Fruit fly (Drosophila melanogaster) whole organism, embryonic: Measurements from ENCODE around the gene ssp3.

Experiments
- CG10979 ChIP-seq: fragments of 200-800 bp; sonication (Bioruptor generic); optimal IDR thresholded peaks from 2 replicates; lab custom pipeline; 2018; ENCODE audit warnings: missing biosample characterization, mild to moderate bottlenecking, missing genetic modification characterization, moderate library complexity
- CG11093 ChIP-seq: fragments of 200-800 bp; sonication (Bioruptor generic); IDR thresholded peaks from 3 replicates; pipeline ENCODE4 v1.3.6; 2022; ENCODE audit warnings: missing biosample characterization, missing genetic modification characterization
- CG12391 ChIP-seq: fragments of 200-800 bp; sonication (Bioruptor generic); optimal IDR thresholded peaks from 3 replicates; lab custom pipeline; 2018; ENCODE audit warnings: missing biosample characterization, mild to moderate bottlenecking, missing genetic modification characterization, moderate library complexity
- CG14050 ChIP-seq: fragments of 200-800 bp; sonication (Bioruptor generic); IDR thresholded peaks from 3 replicates; pipeline ENCODE4 v1.3.6; 2022; ENCODE audit warnings: missing biosample characterization, missing genetic modification characterization
- CG15479 ChIP-seq: fragments of 200-800 bp; sonication (Bioruptor generic); optimal IDR thresholded peaks from 3 replicates; lab custom pipeline; 2019; ENCODE audit warnings: missing biosample characterization, mild to moderate bottlenecking, missing genetic modification characterization, moderate library complexity
- CG15601 ChIP-seq: fragments of 200-800 bp; sonication (Bioruptor generic); optimal IDR thresholded peaks from 3 replicates; lab custom pipeline; 2019; ENCODE audit warnings: missing biosample characterization, mild to moderate bottlenecking, missing genetic modification characterization, moderate library complexity
- CG15696 ChIP-seq: fragments of 200-800 bp; sonication (Bioruptor generic); optimal IDR thresholded peaks from 2 replicates; lab custom pipeline; 2019; ENCODE audit warnings: missing biosample characterization, mild to moderate bottlenecking, missing genetic modification characterization, moderate library complexity
- CG1603 ChIP-seq: fragments of 200-800 bp; sonication (Bioruptor generic); optimal IDR thresholded peaks from 2 replicates; lab custom pipeline; 2019; ENCODE audit warnings: missing biosample characterization, mild to moderate bottlenecking, missing genetic modification characterization, moderate library complexity
- CG16813 ChIP-seq: fragments of 200-800 bp; sonication (Bioruptor generic); IDR thresholded peaks from 3 replicates; pipeline ENCODE4 v1.3.6; 2022; ENCODE audit warnings: missing biosample characterization, missing genetic modification characterization; ENCODE audit not compliant: partially characterized antibody
- CG17612 ChIP-seq: fragments of 200-800 bp; sonication (Bioruptor generic); IDR thresholded peaks from 2 replicates; pipeline ENCODE4 v1.3.6; 2022; ENCODE audit warnings: missing biosample characterization, missing genetic modification characterization
- CG2116 ChIP-seq: fragments of 200-800 bp; sonication (Bioruptor generic); optimal IDR thresholded peaks from 3 replicates; lab custom pipeline; 2018; ENCODE audit warnings: missing biosample characterization, mild to moderate bottlenecking, missing genetic modification characterization
- CG2202 ChIP-seq: fragments of 200-800 bp; sonication (Bioruptor generic); optimal IDR thresholded peaks from 2 replicates; lab custom pipeline; 2018; ENCODE audit warnings: missing biosample characterization, mild to moderate bottlenecking, missing genetic modification characterization
- CG2712 ChIP-seq: fragments of 200-800 bp; optimal IDR thresholded peaks from 3 replicates; lab custom pipeline; 2019; ENCODE audit warnings: missing biosample characterization, mild to moderate bottlenecking, missing genetic modification characterization, moderate library complexity
- CG3065 ChIP-seq: fragments of 200-800 bp; sonication (Bioruptor generic); optimal IDR thresholded peaks from 2 replicates; lab custom pipeline; 2016; ENCODE audit warnings: missing biosample characterization, missing genetic modification characterization
- CG32767 ChIP-seq: fragments of 200-800 bp; sonication (Bioruptor generic); IDR thresholded peaks from 2 replicates; pipeline ENCODE4 v1.3.6; 2022; ENCODE audit warnings: missing biosample characterization, missing genetic modification characterization
- CG3407 ChIP-seq: fragments of 200-800 bp; sonication (Bioruptor generic); optimal IDR thresholded peaks from 2 replicates; lab custom pipeline; 2018; ENCODE audit warnings: missing biosample characterization, mild to moderate bottlenecking, missing genetic modification characterization
- CG4360 ChIP-seq: fragments of 200-800 bp; sonication (Bioruptor generic); IDR thresholded peaks from 2 replicates; pipeline ENCODE4 v1.3.6; 2022; ENCODE audit warnings: missing biosample characterization, missing genetic modification characterization
- CG4730 ChIP-seq: fragments of 200-800 bp; sonication (Bioruptor generic); IDR thresholded peaks from 2 replicates; pipeline ENCODE4 v1.3.6; 2022; ENCODE audit warnings: missing biosample characterization, missing genetic modification characterization
- CG6254 ChIP-seq: fragments of 200-800 bp; sonication (Bioruptor generic); optimal IDR thresholded peaks from 3 replicates; lab custom pipeline; 2017; ENCODE audit warnings: mild to moderate bottlenecking, missing biosample characterization, missing genetic modification reagents, missing genetic modification characterization
- CG6791 ChIP-seq: fragments of 200-800 bp; sonication (Bioruptor generic); IDR thresholded peaks from 3 replicates; pipeline ENCODE4 v1.3.6; 2022; ENCODE audit warnings: missing biosample characterization, missing genetic modification characterization; ENCODE audit not compliant: partially characterized antibody
- CG9727 ChIP-seq: fragments of 200-800 bp; sonication (Bioruptor generic); optimal IDR thresholded peaks from 3 replicates; lab custom pipeline; 2017; ENCODE audit warnings: missing biosample characterization, mild to moderate bottlenecking, missing genetic modification characterization
- Dad ChIP-seq: fragments of 200-800 bp; sonication (Bioruptor generic); optimal IDR thresholded peaks from 3 replicates; lab custom pipeline; 2016; ENCODE audit warnings: missing biosample characterization, missing genetic modification characterization
- Dfd ChIP-seq, 2 experiments: fragments of >200 bp; optimal IDR thresholded peaks; 2 replicates each; lab custom pipeline; 2017; ENCODE audit warnings: missing biosample characterization in 2 of 2, missing genetic modification characterization in 2 of 2
- Doc3 ChIP-seq: fragments of 200-800 bp; sonication (Bioruptor generic); IDR thresholded peaks from 3 replicates; pipeline ENCODE4 v1.3.6; 2022; ENCODE audit warnings: missing biosample characterization, missing genetic modification characterization; ENCODE audit not compliant: partially characterized antibody
- Oli ChIP-seq: fragments of 200-800 bp; sonication (Bioruptor generic); optimal IDR thresholded peaks from 2 replicates; lab custom pipeline; 2018; ENCODE audit warnings: missing biosample characterization, mild to moderate bottlenecking, missing genetic modification characterization, moderate library complexity
- Ravus ChIP-seq: fragments of 200-800 bp; sonication (Bioruptor generic); IDR thresholded peaks from 2 replicates; pipeline ENCODE4 v1.3.6; 2022; ENCODE audit warnings: missing biosample characterization, missing genetic modification characterization
- Rx ChIP-seq: fragments of 200-800 bp; sonication (Bioruptor generic); IDR thresholded peaks from 2 replicates; pipeline ENCODE4 v1.3.6; 2022; ENCODE audit warnings: missing biosample characterization, missing genetic modification characterization
- Side ChIP-seq: fragments of 200-800 bp; sonication (Bioruptor generic); optimal IDR thresholded peaks from 2 replicates; lab custom pipeline; 2016; ENCODE audit warnings: missing biosample characterization, missing genetic modification characterization
- Sry-β ChIP-seq: fragments of 200-800 bp; sonication (Bioruptor generic); optimal IDR thresholded peaks from 2 replicates; lab custom pipeline; 2018; ENCODE audit warnings: missing biosample characterization, mild to moderate bottlenecking, missing genetic modification characterization, moderate library complexity
- Sry-δ ChIP-seq: fragments of 200-800 bp; sonication (Bioruptor generic); optimal IDR thresholded peaks from 2 replicates; lab custom pipeline; 2016; ENCODE audit warnings: missing biosample characterization, missing genetic modification characterization
- TFAM ChIP-seq: fragments of 200-800 bp; sonication (Bioruptor generic); optimal IDR thresholded peaks from 2 replicates; lab custom pipeline; 2017; ENCODE audit warnings: missing biosample characterization, missing genetic modification characterization, inconsistent platforms
- Vsx1 ChIP-seq: fragments of 200-800 bp; sonication (Bioruptor generic); optimal IDR thresholded peaks from 2 replicates; lab custom pipeline; 2017; ENCODE audit warnings: missing biosample characterization, mild to moderate bottlenecking, missing genetic modification characterization, missing genetic modification reagents
- Xrp1 ChIP-seq: fragments of 200-800 bp; sonication (Bioruptor generic); IDR thresholded peaks from 2 replicates; pipeline ENCODE4 v1.3.6; 2022; ENCODE audit warnings: missing biosample characterization, missing genetic modification characterization
- abd-A ChIP-seq: fragments of 200-800 bp; sonication (Bioruptor generic); optimal IDR thresholded peaks from 3 replicates; lab custom pipeline; 2019; ENCODE audit warnings: missing biosample characterization, mild to moderate bottlenecking, missing genetic modification characterization, moderate library complexity
- ato ChIP-seq: fragments of 200-800 bp; sonication (Bioruptor generic); IDR thresholded peaks from 2 replicates; pipeline ENCODE4 v1.3.6; 2022; ENCODE audit warnings: missing biosample characterization, missing genetic modification characterization; ENCODE audit not compliant: partially characterized antibody
- bsh ChIP-seq, 2 experiments: fragments of 200-800 bp; sonication (Bioruptor generic); optimal IDR thresholded peaks; 2 replicates each; lab custom pipeline; 2017 to 2018; ENCODE audit warnings: mild to moderate bottlenecking in 2 of 2, missing biosample characterization in 2 of 2, missing genetic modification characterization in 2 of 2, moderate library complexity in 1 of 2
- chn ChIP-seq: fragments of 200-800 bp; sonication (Bioruptor generic); optimal IDR thresholded peaks from 2 replicates; lab custom pipeline; 2016; ENCODE audit warnings: missing biosample characterization, missing genetic modification characterization
- croc ChIP-seq: fragments of 200-800 bp; sonication (Bioruptor generic); conservative IDR thresholded peaks from 3 replicates; pipeline ENCODE4 v1.3.6; 2022; ENCODE audit warnings: missing biosample characterization, missing genetic modification characterization
- dpn ChIP-seq, 2 experiments: fragments of 200-800 bp; sonication (Bioruptor generic); optimal IDR thresholded peaks; 3 replicates each; lab custom pipeline; 2016; ENCODE audit warnings: missing biosample characterization in 2 of 2, missing genetic modification characterization in 2 of 2
- eve ChIP-seq, 2 experiments: fragments of >200 bp; optimal IDR thresholded peaks; 2 replicates each; lab custom pipeline; 2017; ENCODE audit warnings: missing biosample characterization in 2 of 2, missing genetic modification characterization in 2 of 2
- ewg ChIP-seq: fragments of 200-800 bp; sonication (Bioruptor generic); optimal IDR thresholded peaks from 3 replicates; lab custom pipeline; 2017; ENCODE audit warnings: mild to moderate bottlenecking, missing biosample characterization, missing genetic modification reagents, missing genetic modification characterization
- gem ChIP-seq: fragments of 200-800 bp; sonication (Bioruptor generic); optimal IDR thresholded peaks from 2 replicates; lab custom pipeline; 2019; ENCODE audit warnings: missing biosample characterization, mild to moderate bottlenecking, missing genetic modification characterization, moderate library complexity
- gro ChIP-seq: fragments of 200-800 bp; sonication (Bioruptor generic); optimal IDR thresholded peaks from 2 replicates; lab custom pipeline; 2016; ENCODE audit warnings: missing biosample characterization, missing genetic modification characterization
- jing ChIP-seq: fragments of 200-800 bp; sonication (Bioruptor generic); optimal IDR thresholded peaks from 2 replicates; lab custom pipeline; 2018; ENCODE audit warnings: missing biosample characterization, mild to moderate bottlenecking, missing genetic modification characterization
- ken ChIP-seq: fragments of 200-800 bp; sonication (Bioruptor generic); IDR thresholded peaks from 3 replicates; pipeline ENCODE4 v1.3.6; 2022; ENCODE audit warnings: missing biosample characterization, missing genetic modification characterization
- nmo ChIP-seq: fragments of 200-800 bp; sonication (Bioruptor generic); optimal IDR thresholded peaks from 2 replicates; lab custom pipeline; 2018; ENCODE audit warnings: missing biosample characterization, mild to moderate bottlenecking, missing genetic modification characterization, moderate library complexity
- prd ChIP-seq, 3 experiments: fragments of >200 bp in 2 of 3; fragments of 200-800 bp in 1 of 3; sonication (Bioruptor generic) in 1 of 3; optimal IDR thresholded peaks in 2 of 3; IDR thresholded peaks in 1 of 3; 2 replicates in 2 of 3; 3 replicates in 1 of 3; pipeline versions ENCODE4 v1.3.6 to Lab custom; 2017 to 2022; ENCODE audit warnings: missing biosample characterization in 1 of 3, missing genetic modification characterization in 1 of 3
- tio ChIP-seq: fragments of 200-800 bp; sonication (Bioruptor generic); optimal IDR thresholded peaks from 2 replicates; lab custom pipeline; 2017; ENCODE audit warnings: missing biosample characterization, missing genetic modification characterization, inconsistent platforms
- ttk ChIP-seq: fragments of 200-800 bp; sonication (Bioruptor generic); IDR thresholded peaks from 2 replicates; pipeline ENCODE4 v2.1.2; 2022; ENCODE audit warnings: missing biosample characterization, missing genetic modification characterization
- vfl ChIP-seq: fragments of 200-800 bp; sonication (Bioruptor generic); optimal IDR thresholded peaks from 2 replicates; lab custom pipeline; 2016; ENCODE audit warnings: missing biosample characterization, missing genetic modification characterization

Gene ssp3

DNA sequence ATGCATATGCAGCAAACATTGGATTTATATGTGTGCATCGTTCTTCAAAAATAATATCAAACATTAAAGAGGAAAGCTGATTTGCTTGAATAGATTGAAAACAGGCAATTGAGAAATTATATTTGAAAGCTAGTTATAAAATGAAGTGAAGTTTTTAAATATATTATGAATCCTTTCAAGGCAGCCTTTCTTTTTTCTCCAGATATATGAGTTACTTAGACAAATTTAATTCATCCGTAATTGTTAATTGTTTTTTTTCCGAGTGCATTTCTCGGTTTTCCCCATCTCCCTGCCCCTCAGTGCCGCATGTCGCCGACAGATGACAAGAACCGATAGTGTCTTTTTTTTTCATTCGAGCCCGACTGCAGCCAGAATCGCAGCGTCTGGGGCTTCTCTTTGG lies 71.9 kb downstream of the ssp3 start (continued):
- peak; percentile 69 for TF ChIP-seq CG9727 (GFP tag; lab: Kevin White, UChicago)
- TF ChIP-seq dpn (GFP tag; optimal IDR thresholded peaks at IDR 0.05; lab: Kevin White, UChicago): no peak
- peak; percentile 29 for TF ChIP-seq nmo (GFP tag; lab: Kevin White, UChicago)
- TF ChIP-seq CG2712 (tag; lab: Kevin White, UChicago): peak; percentile 13
- peak; percentile 43 for TF ChIP-seq CG12391 (tag; lab: Kevin White, UChicago)
- TF ChIP-seq CG2202 (tag; lab: Kevin White, UChicago): peak; percentile 22
- TF ChIP-seq tio (GFP tag; lab: Kevin White, UChicago): peak; percentile 18
- no peak for TF ChIP-seq CG14050 (GFP tag; lab: Robert Waterston, UW)
- no peak for TF ChIP-seq CG6791 (GFP tag; lab: Robert Waterston, UW)
- TF ChIP-seq CG10979: peak; percentile 35
- TF ChIP-seq chn: peak; percentile 14
- peak; percentile 39 for TF ChIP-seq CG15601 (tag; lab: Kevin White, UChicago)
- no peak for TF ChIP-seq CG2116
- peak in 1 of 2 experiments; percentile 46 for TF ChIP-seq bsh (GFP tag; optimal IDR thresholded peaks at IDR 0.05; lab: Kevin White, UChicago)
- peak; percentile 26 for TF ChIP-seq CG15696 (tag; lab: Kevin White, UChicago)
- no peak for TF ChIP-seq prd (optimal IDR thresholded peaks at IDR 0.05; lab: Kevin White, UChicago)
- no peak for TF ChIP-seq prd (GFP tag; IDR thresholded peaks at IDR 0.05; lab: Robert Waterston, UW)
- peak; percentile 49 for TF ChIP-seq gem (tag; lab: Kevin White, UChicago)
- no peak for TF ChIP-seq CG6254 (GFP tag; lab: Kevin White, UChicago)
- TF ChIP-seq CG4360: no peak
- no peak for TF ChIP-seq vfl

DNA sequence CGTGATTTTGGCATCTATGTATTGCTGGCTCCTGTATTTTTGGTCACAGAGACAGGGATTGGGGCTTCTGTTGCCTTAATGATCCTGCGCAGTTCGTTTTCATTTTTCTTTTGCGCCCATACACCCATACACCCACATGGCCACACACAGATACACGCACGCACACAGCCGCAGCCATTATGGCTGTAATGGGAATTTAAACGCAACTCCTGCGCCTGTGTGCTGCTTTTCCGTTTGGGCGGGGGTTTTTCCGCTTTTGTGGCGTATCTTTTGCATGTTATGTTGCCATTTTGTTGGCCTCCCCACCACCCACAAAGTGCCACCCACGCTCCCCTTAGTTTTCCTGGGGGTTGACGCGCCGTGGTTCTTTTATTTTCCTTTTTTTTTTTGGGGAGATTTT lies 75.9 kb downstream of the ssp3 start:
- TF ChIP-seq Xrp1 (GFP tag; lab: Robert Waterston, UW) (no peak), ttk (GFP tag; lab: Robert Waterston, UW) (no peak), croc (no peak), CG11093 (GFP tag; lab: Robert Waterston, UW) (no peak), ato (no peak), Ravus (GFP tag; lab: Robert Waterston, UW) (no peak), Dfd (GFP tag; optimal IDR thresholded peaks at IDR 0.05; lab: Kevin White, UChicago) (no peak), CG32767 (GFP tag; lab: Robert Waterston, UW) (no peak), Side (GFP tag; lab: Kevin White, UChicago) (no peak), Rx (GFP tag; lab: Robert Waterston, UW) (no peak), CG3407 (GFP tag; lab: Kevin White, UChicago) (no peak), ken (GFP tag; lab: Robert Waterston, UW) (no peak), tio (GFP tag; lab: Kevin White, UChicago) (no peak), Vsx1 (GFP tag; lab: Kevin White, UChicago) (no peak), CG15479 (GFP tag; lab: Kevin White, UChicago) (no peak), Doc3 (0 out of 3 replicates have a peak, but pooled peaks have one; percentile 12), Dad (no peak), Sry-δ (GFP tag; lab: Kevin White, UChicago) (no peak), eve (GFP tag; optimal IDR thresholded peaks at IDR 0.05; lab: Kevin White, UChicago) (no peak), jing (GFP tag; lab: Kevin White, UChicago) (no peak), CG1603 (no peak), CG17612 (GFP tag; lab: Robert Waterston, UW) (no peak), abd-A (tag; lab: Kevin White, UChicago) (peak; percentile 81), CG4730 (GFP tag; lab: Robert Waterston, UW) (no peak), gro (no peak), Oli (tag; lab: Kevin White, UChicago) (no peak), CG3065 (GFP tag; lab: Kevin White, UChicago) (no peak), CG16813 (no peak), ewg (GFP tag; lab: Kevin White, UChicago) (peak; percentile 92), Sry-β (no peak), TFAM (GFP tag; lab: Kevin White, UChicago) (no peak)
